Fruit fly (Drosophila melanogaster) whole organism, prepupa: ENCODE data around the gene Mur29B.

Experiments
- CG10631 ChIP-seq: fragments of 200-800 bp; sonication (Bioruptor generic); optimal IDR thresholded peaks from 2 replicates; lab custom pipeline; 2016; ENCODE audit warnings: missing biosample characterization, missing genetic modification characterization
- CG10669 ChIP-seq: fragments of 200-800 bp; sonication (Bioruptor generic); optimal IDR thresholded peaks from 3 replicates; lab custom pipeline; 2018; ENCODE audit warnings: missing biosample characterization, mild to moderate bottlenecking, missing genetic modification characterization, moderate library complexity
- CG11294 ChIP-seq: fragments of 200-800 bp; sonication (Bioruptor generic); IDR thresholded peaks from 2 replicates; pipeline ENCODE4 v1.3.6; 2022; ENCODE audit warnings: missing biosample characterization, missing genetic modification characterization
- CG11902 ChIP-seq: fragments of 200-800 bp; sonication (Bioruptor generic); optimal IDR thresholded peaks from 3 replicates; lab custom pipeline; 2016; ENCODE audit warnings: missing biosample characterization, missing genetic modification characterization
- CG15336 ChIP-seq: fragments of 200-800 bp; sonication (Bioruptor generic); IDR thresholded peaks from 2 replicates; pipeline ENCODE4 v1.3.6; 2022; ENCODE audit warnings: missing biosample characterization, missing genetic modification characterization
- CG1621 ChIP-seq: fragments of 200-800 bp; sonication (Bioruptor generic); optimal IDR thresholded peaks from 3 replicates; lab custom pipeline; 2018; ENCODE audit warnings: missing biosample characterization, mild to moderate bottlenecking, missing genetic modification characterization
- CG31627 ChIP-seq: fragments of 200-800 bp; sonication (Bioruptor generic); optimal IDR thresholded peaks from 3 replicates; lab custom pipeline; 2016; ENCODE audit warnings: missing biosample characterization, missing genetic modification characterization
- CG32006 ChIP-seq: fragments of 200-800 bp; sonication (Bioruptor generic); optimal IDR thresholded peaks from 3 replicates; lab custom pipeline; 2017; ENCODE audit warnings: missing biosample characterization, mild to moderate bottlenecking, missing genetic modification characterization
- CG34406 ChIP-seq: fragments of 200-800 bp; sonication (Bioruptor generic); optimal IDR thresholded peaks from 3 replicates; lab custom pipeline; 2016; ENCODE audit warnings: missing biosample characterization, missing genetic modification characterization
- CG3919 ChIP-seq: fragments of 200-800 bp; sonication (Bioruptor generic); optimal IDR thresholded peaks from 3 replicates; lab custom pipeline; 2016; ENCODE audit warnings: missing biosample characterization, missing genetic modification characterization
- CG4318 ChIP-seq: fragments of 200-800 bp; sonication (Bioruptor generic); optimal IDR thresholded peaks from 3 replicates; lab custom pipeline; 2017; ENCODE audit warnings: missing biosample characterization, mild to moderate bottlenecking, missing genetic modification characterization
- CG6163 ChIP-seq: fragments of 200-800 bp; sonication (Bioruptor generic); IDR thresholded peaks from 3 replicates; pipeline ENCODE4 v1.3.6; 2022; ENCODE audit warnings: missing biosample characterization, missing genetic modification characterization
- CG6808 ChIP-seq: fragments of 200-800 bp; sonication (Bioruptor generic); optimal IDR thresholded peaks from 3 replicates; lab custom pipeline; 2017; ENCODE audit warnings: missing biosample characterization, missing genetic modification characterization, mild to moderate bottlenecking, moderate library complexity, missing genetic modification reagents
- CG6854 ChIP-seq: fragments of 200-800 bp; sonication (Bioruptor generic); optimal IDR thresholded peaks from 2 replicates; lab custom pipeline; 2017; ENCODE audit warnings: missing biosample characterization, mild to moderate bottlenecking, missing genetic modification characterization
- CG8319 ChIP-seq: fragments of 200-800 bp; sonication (Bioruptor generic); optimal IDR thresholded peaks from 3 replicates; lab custom pipeline; 2016; ENCODE audit warnings: missing biosample characterization, missing genetic modification characterization
- CG9139 ChIP-seq: fragments of 200-800 bp; sonication (Bioruptor generic); optimal IDR thresholded peaks from 3 replicates; lab custom pipeline; 2017; ENCODE audit warnings: missing biosample characterization, mild to moderate bottlenecking, missing genetic modification characterization
- Eip78C ChIP-seq: fragments of 200-800 bp; sonication (Bioruptor generic); peaks from one replicate; lab custom pipeline; 2016; ENCODE audit warnings: missing biosample characterization, missing genetic modification characterization
- Eip93F ChIP-seq: fragments of 200-800 bp; sonication (Bioruptor generic); optimal IDR thresholded peaks from 2 replicates; lab custom pipeline; 2016; ENCODE audit warnings: missing biosample characterization, mild to moderate bottlenecking, missing genetic modification characterization
- Hr38 ChIP-seq: sonication (Bioruptor generic); optimal IDR thresholded peaks from 2 replicates; lab custom pipeline; 2016; ENCODE audit warnings: missing biosample characterization, missing genetic modification characterization
- Hr39 ChIP-seq: fragments of 200-800 bp; sonication (Bioruptor generic); optimal IDR thresholded peaks from 2 replicates; lab custom pipeline; 2016; ENCODE audit warnings: missing biosample characterization, missing genetic modification characterization
- Hr4 ChIP-seq: fragments of 200-800 bp; sonication (Bioruptor generic); optimal IDR thresholded peaks from 3 replicates; lab custom pipeline; 2016; ENCODE audit warnings: missing biosample characterization, missing genetic modification characterization
- Lpt ChIP-seq: fragments of 200-800 bp; sonication (Bioruptor generic); optimal IDR thresholded peaks from 3 replicates; lab custom pipeline; 2016; ENCODE audit warnings: missing biosample characterization, missing genetic modification characterization
- Met ChIP-seq: fragments of 200-800 bp; sonication (Bioruptor generic); optimal IDR thresholded peaks from 3 replicates; lab custom pipeline; 2016; ENCODE audit warnings: missing biosample characterization, missing genetic modification characterization
- OdsH ChIP-seq: fragments of 200-800 bp; sonication (Bioruptor generic); optimal IDR thresholded peaks from 3 replicates; lab custom pipeline; 2016; ENCODE audit warnings: missing biosample characterization, missing genetic modification characterization
- Sox102F ChIP-seq: fragments of 200-800 bp; sonication (Bioruptor generic); optimal IDR thresholded peaks from 2 replicates; lab custom pipeline; 2016; ENCODE audit warnings: missing biosample characterization, mild to moderate bottlenecking, missing genetic modification characterization
- Sox14 ChIP-seq: fragments of 200-800 bp; sonication (Bioruptor generic); optimal IDR thresholded peaks from 3 replicates; lab custom pipeline; 2016; ENCODE audit warnings: missing biosample characterization, missing genetic modification characterization
- acj6 ChIP-seq: fragments of 200-800 bp; sonication (Bioruptor generic); optimal IDR thresholded peaks from 3 replicates; lab custom pipeline; 2016; ENCODE audit warnings: missing biosample characterization, missing genetic modification characterization
- cyc ChIP-seq: fragments of 200-800 bp; sonication (Bioruptor generic); optimal IDR thresholded peaks from 3 replicates; lab custom pipeline; 2016; ENCODE audit warnings: missing biosample characterization, missing genetic modification characterization
- fd59A ChIP-seq: fragments of 200-800 bp; sonication (Bioruptor generic); optimal IDR thresholded peaks from 2 replicates; lab custom pipeline; 2017; ENCODE audit warnings: missing biosample characterization, mild to moderate bottlenecking, missing genetic modification characterization, missing genetic modification reagents
- fd85E ChIP-seq: fragments of 200-800 bp; sonication (Bioruptor generic); optimal IDR thresholded peaks from 3 replicates; lab custom pipeline; 2016; ENCODE audit warnings: missing biosample characterization, missing genetic modification characterization
- fkh ChIP-seq: fragments of 200-800 bp; sonication (Bioruptor generic); optimal IDR thresholded peaks from 3 replicates; lab custom pipeline; 2017; ENCODE audit warnings: missing biosample characterization, mild to moderate bottlenecking, missing genetic modification characterization, moderate library complexity
- ss ChIP-seq, 2 experiments: fragments of 200-800 bp; sonication (Bioruptor generic); optimal IDR thresholded peaks; 2 replicates in 1 of 2; 3 replicates in 1 of 2; lab custom pipeline; 2017 to 2018; ENCODE audit warnings: mild to moderate bottlenecking in 2 of 2, missing biosample characterization in 2 of 2, missing genetic modification characterization in 2 of 2, moderate library complexity in 1 of 2
- svp ChIP-seq: fragments of 200-800 bp; sonication (Bioruptor generic); peaks from one replicate; lab custom pipeline; 2016; ENCODE audit warnings: missing biosample characterization, missing genetic modification characterization
- topi ChIP-seq: fragments of 200-800 bp; sonication (Bioruptor generic); optimal IDR thresholded peaks from 3 replicates; lab custom pipeline; 2016; ENCODE audit warnings: missing biosample characterization, missing genetic modification characterization

Mur29B gene

dm6 chr2L:8326414-8327271 lies 25.3 kb upstream of the Mur29B start (continued):
- TF ChIP-seq Met (GFP tag; lab: Kevin White, UChicago), result peak; percentile 44
- no peak for TF ChIP-seq Eip93F
- peak; percentile 62; the same call in 1 of the 2 replicates for TF ChIP-seq CG15336 (GFP tag; lab: Robert Waterston, UW)

- no peak for TF ChIP-seq fd85E (GFP tag; lab: Kevin White, UChicago)
- TF ChIP-seq CG3919 (GFP tag; lab: Kevin White, UChicago), result no peak
- TF ChIP-seq fd59A (GFP tag; lab: Kevin White, UChicago), result no peak
- TF ChIP-seq CG11902 (GFP tag; lab: Kevin White, UChicago), result no peak
- no peak for TF ChIP-seq CG32006 (GFP tag; lab: Kevin White, UChicago)
- no peak for TF ChIP-seq Hr38
- no peak for TF ChIP-seq CG10669
- TF ChIP-seq Sox102F (GFP tag; lab: Kevin White, UChicago), result no peak
- TF ChIP-seq fkh (GFP tag; lab: Kevin White, UChicago), result no peak
- TF ChIP-seq CG10631 (GFP tag; lab: Kevin White, UChicago), result no peak
- no peak for TF ChIP-seq OdsH (GFP tag; lab: Kevin White, UChicago)
- TF ChIP-seq Eip78C (GFP tag; lab: Kevin White, UChicago), result no peak
- TF ChIP-seq Sox14 (GFP tag; lab: Kevin White, UChicago), result no peak
- no peak for TF ChIP-seq CG31627 (GFP tag; lab: Kevin White, UChicago)
- TF ChIP-seq, all 60 proteins: peak for 0
Observed at dm6 chr2L:8327272-8327555, 24.8 kb upstream of the Mur29B start, which contains the start of gene CG14275. CG14275 (plus strand) TSS chr2L:8327456.

- TF ChIP-seq CG6163 (GFP tag; lab: Robert Waterston, UW) (no peak), svp (GFP tag; lab: Kevin White, UChicago) (peak; percentile 3), fd85E (GFP tag; lab: Kevin White, UChicago) (no peak), Hr4 (GFP tag; lab: Kevin White, UChicago) (no peak), CG8319 (GFP tag; lab: Kevin White, UChicago) (no peak)
Observed at dm6 chr2L:8327783-8328327, 24.1 kb upstream of the Mur29B start.

dm6 chr2L:8328526-8329097 lies 23.4 kb upstream of the Mur29B start:
- TF ChIP-seq CG1621 (no peak), fd59A (GFP tag; lab: Kevin White, UChicago) (no peak), svp (GFP tag; lab: Kevin White, UChicago) (peak; percentile 2), CG11294 (GFP tag; lab: Robert Waterston, UW) (no peak), Sox14 (GFP tag; lab: Kevin White, UChicago) (no peak), Lpt (GFP tag; lab: Kevin White, UChicago) (no peak), CG4318 (GFP tag; lab: Kevin White, UChicago) (no peak), Hr39 (GFP tag; lab: Kevin White, UChicago) (no peak), OdsH (GFP tag; lab: Kevin White, UChicago) (no peak), cyc (no peak), CG34406 (no peak), CG6854 (GFP tag; lab: Kevin White, UChicago) (no peak), Eip78C (GFP tag; lab: Kevin White, UChicago) (peak; percentile 33), CG32006 (GFP tag; lab: Kevin White, UChicago) (no peak)
- TF ChIP-seq, all 60 proteins: peak for 2

- TF ChIP-seq Hr4 (GFP tag; lab: Kevin White, UChicago), result no peak
- TF ChIP-seq Sox14 (GFP tag; lab: Kevin White, UChicago), result no peak
- no peak for TF ChIP-seq cyc
- no peak for TF ChIP-seq CG6808 (GFP tag; lab: Kevin White, UChicago)
- no peak for TF ChIP-seq Sox102F (GFP tag; lab: Kevin White, UChicago)
- TF ChIP-seq topi (GFP tag; lab: Kevin White, UChicago), result no peak
- TF ChIP-seq fd59A (GFP tag; lab: Kevin White, UChicago), result no peak
- TF ChIP-seq acj6, result no peak
- TF ChIP-seq svp (GFP tag; lab: Kevin White, UChicago), result no peak
- TF ChIP-seq ss (GFP tag; optimal IDR thresholded peaks at IDR 0.05; lab: Kevin White, UChicago), result no peak
- no peak for TF ChIP-seq CG9139
- TF ChIP-seq, all 60 proteins: peak for 0
Observed at dm6 chr2L:8333185-8333584, 18.8 kb upstream of the Mur29B start.
